Worm (Caenorhabditis elegans) whole organism, L4 larva: ENCODE measurements around the gene T04C12.33.
A peak's percentile ranks its signal among the peaks of the same experiment; 100 is the strongest.

Experiments
- R02D3.7 ChIP-seq: fragments of 150-350 bp; sonication (generic microtip); optimal IDR thresholded peaks from 3 replicates; lab custom pipeline; 2014; ENCODE audit warnings: missing biosample characterization, missing genetic modification characterization
- T20F7.1 ChIP-seq: fragments of 200-800 bp; sonication (Bioruptor generic); optimal IDR thresholded peaks from 2 replicates; lab custom pipeline; 2018; ENCODE audit warnings: mild to moderate bottlenecking, missing genetic modification characterization, missing compliant biosample characterization
- aha-1 ChIP-seq: fragments of 150-350 bp; peaks from one replicate; lab custom pipeline; 2014; ENCODE audit warnings: missing biosample characterization, missing genetic modification characterization
- ceh-20 ChIP-seq: fragments of 200-800 bp; sonication (Bioruptor generic); IDR thresholded peaks from 2 replicates; pipeline ENCODE4 v1.3.6; 2022; ENCODE audit warnings: missing genetic modification reagents, missing genetic modification characterization, missing compliant biosample characterization
- ceh-28 ChIP-seq: fragments of 150-350 bp; optimal IDR thresholded peaks from 2 replicates; lab custom pipeline; 2014; ENCODE audit warnings: missing biosample characterization, missing genetic modification reagents, missing genetic modification characterization
- ceh-82 ChIP-seq: sonication (generic microtip); optimal IDR thresholded peaks from 2 replicates; lab custom pipeline; 2017; ENCODE audit warnings: missing biosample characterization, missing genetic modification characterization
- ctbp-1 ChIP-seq: fragments of 200-800 bp; sonication (Bioruptor generic); IDR thresholded peaks from 2 replicates; pipeline ENCODE4 v1.3.6; 2022; ENCODE audit warnings: missing genetic modification reagents, missing genetic modification characterization, missing compliant biosample characterization
- daf-19 ChIP-seq: fragments of 200-800 bp; sonication (Bioruptor generic); conservative IDR thresholded peaks from 2 replicates; pipeline ENCODE4 v1.3.6; 2022; ENCODE audit warnings: missing genetic modification characterization, missing compliant biosample characterization
- dmd-6 ChIP-seq: fragments of 200-800 bp; sonication (Bioruptor generic); IDR thresholded peaks from 2 replicates; pipeline ENCODE4 v1.3.6; 2022; ENCODE audit warnings: missing genetic modification reagents, missing genetic modification characterization, missing compliant biosample characterization
- dmd-9 ChIP-seq: fragments of 200-800 bp; sonication (Bioruptor generic); IDR thresholded peaks from 2 replicates; pipeline ENCODE4 v1.3.6; 2022; ENCODE audit warnings: missing genetic modification reagents, missing genetic modification characterization, missing compliant biosample characterization
- dve-1 ChIP-seq: sonication (generic microtip); optimal IDR thresholded peaks from 2 replicates; lab custom pipeline; 2017; ENCODE audit warnings: antibody characterized with exemption, mild to moderate bottlenecking, missing genetic modification characterization, missing compliant biosample characterization; ENCODE audit not compliant: insufficient read depth
- egl-43 ChIP-seq: fragments of 200-800 bp; sonication (Bioruptor generic); IDR thresholded peaks from 2 replicates; pipeline ENCODE4 v1.3.6; 2022; ENCODE audit warnings: missing genetic modification reagents, missing genetic modification characterization, missing compliant biosample characterization
- hif-1 ChIP-seq, 2 experiments: sonication (generic microtip); optimal IDR thresholded peaks; 2 replicates each; lab custom pipeline; 2016 to 2017; ENCODE audit warnings: missing compliant biosample characterization in 2 of 2, missing genetic modification characterization in 2 of 2, missing genetic modification reagents in 2 of 2, missing genotype in 2 of 2, mild to moderate bottlenecking in 1 of 2
- hlh-11 ChIP-seq: fragments of 200-800 bp; sonication (Bioruptor generic); optimal IDR thresholded peaks from 2 replicates; lab custom pipeline; 2018; ENCODE audit warnings: mild to moderate bottlenecking, missing genetic modification characterization, missing compliant biosample characterization
- hlh-30 ChIP-seq: sonication (generic microtip); optimal IDR thresholded peaks from 2 replicates; lab custom pipeline; 2017; ENCODE audit warnings: antibody characterized with exemption, mild to moderate bottlenecking, missing genetic modification characterization, missing compliant biosample characterization; ENCODE audit not compliant: insufficient read depth
- hmg-1.1 ChIP-seq: fragments of 200-800 bp; sonication (Bioruptor generic); IDR thresholded peaks from 2 replicates; pipeline ENCODE4 v1.3.6; 2022; ENCODE audit warnings: missing genetic modification reagents, missing genetic modification characterization, missing compliant biosample characterization
- lin-29 ChIP-seq: fragments of 200-800 bp; sonication (Bioruptor generic); IDR thresholded peaks from 2 replicates; pipeline ENCODE4 v1.3.6; 2022; ENCODE audit warnings: missing genetic modification reagents, missing genetic modification characterization, missing compliant biosample characterization
- lin-39 ChIP-seq: fragments of 150-350 bp; optimal IDR thresholded peaks from 2 replicates; lab custom pipeline; 2014; ENCODE audit warnings: missing biosample characterization, missing genetic modification reagents, missing genetic modification characterization
- lir-3 ChIP-seq: sonication (generic microtip); optimal IDR thresholded peaks from 2 replicates; lab custom pipeline; 2016; ENCODE audit warnings: mild to moderate bottlenecking, missing genetic modification characterization, missing compliant biosample characterization
- mdl-1 ChIP-seq, 2 experiments: fragments of 150-350 bp in 1 of 2; sonication (generic microtip) in 1 of 2; optimal IDR thresholded peaks; 2 replicates each; lab custom pipeline; 2014 to 2017; ENCODE audit warnings: missing biosample characterization in 2 of 2, missing genetic modification characterization in 2 of 2
- mep-1 ChIP-seq: fragments of 150-350 bp; sonication (generic microtip); optimal IDR thresholded peaks from 3 replicates; lab custom pipeline; 2014; ENCODE audit warnings: missing biosample characterization, missing genetic modification characterization
- mxl-3 ChIP-seq: fragments of 200-800 bp; sonication (Bioruptor generic); optimal IDR thresholded peaks from 2 replicates; lab custom pipeline; 2018; ENCODE audit warnings: mild to moderate bottlenecking, missing genetic modification characterization, missing compliant biosample characterization
- nhr-28 ChIP-seq: fragments of 150-350 bp; optimal IDR thresholded peaks from 2 replicates; lab custom pipeline; 2014; ENCODE audit warnings: missing biosample characterization, missing genetic modification characterization
- nhr-42 ChIP-seq: fragments of 200-800 bp; sonication (Bioruptor generic); IDR thresholded peaks from 2 replicates; pipeline ENCODE4 v1.3.6; 2022; ENCODE audit warnings: missing genetic modification characterization, missing compliant biosample characterization
- nhr-76 ChIP-seq: fragments of 150-350 bp; optimal IDR thresholded peaks from 2 replicates; lab custom pipeline; 2014; ENCODE audit warnings: missing biosample characterization, missing genetic modification characterization
- nhr-77 ChIP-seq: fragments of 150-350 bp; optimal IDR thresholded peaks from 2 replicates; lab custom pipeline; 2014; ENCODE audit warnings: missing biosample characterization, missing genetic modification characterization
- php-3 ChIP-seq: fragments of 200-800 bp; sonication (Bioruptor generic); IDR thresholded peaks from 2 replicates; pipeline ENCODE4 v1.3.6; 2022; ENCODE audit warnings: missing genetic modification reagents, missing genetic modification characterization, missing compliant biosample characterization
- pqm-1 ChIP-seq: sonication (generic microtip); optimal IDR thresholded peaks from 2 replicates; lab custom pipeline; 2017; ENCODE audit warnings: missing biosample characterization, missing genetic modification characterization
- rbr-2 ChIP-seq: sonication (generic microtip); optimal IDR thresholded peaks from 2 replicates; lab custom pipeline; 2016; ENCODE audit warnings: missing genotype, missing genetic modification characterization, missing compliant biosample characterization
- saeg-2 ChIP-seq: fragments of 200-800 bp; sonication (Bioruptor generic); IDR thresholded peaks from 2 replicates; pipeline ENCODE4 v1.3.6; 2022; ENCODE audit warnings: missing genetic modification reagents, missing genetic modification characterization, missing compliant biosample characterization
- sdz-12 ChIP-seq: fragments of 200-800 bp; sonication (Bioruptor generic); optimal IDR thresholded peaks from 2 replicates; lab custom pipeline; 2018; ENCODE audit warnings: mild to moderate bottlenecking, missing genetic modification characterization, missing compliant biosample characterization
- set-16 ChIP-seq: fragments of 200-800 bp; sonication (Bioruptor generic); IDR thresholded peaks from 2 replicates; pipeline ENCODE4 v1.3.6; 2022; ENCODE audit warnings: missing genetic modification reagents, missing genetic modification characterization, missing compliant biosample characterization
- spr-3 ChIP-seq: fragments of 200-800 bp; sonication (Bioruptor generic); optimal IDR thresholded peaks from 2 replicates; lab custom pipeline; 2018; ENCODE audit warnings: mild to moderate bottlenecking, missing genetic modification characterization, missing compliant biosample characterization
- tag-97 ChIP-seq: fragments of 200-800 bp; sonication (Bioruptor generic); IDR thresholded peaks from 2 replicates; pipeline ENCODE4 v1.3.6; 2022; ENCODE audit warnings: missing genetic modification characterization, missing compliant biosample characterization
- unc-39 ChIP-seq: sonication (generic microtip); optimal IDR thresholded peaks from 2 replicates; lab custom pipeline; 2017; ENCODE audit warnings: missing biosample characterization, missing genetic modification characterization
- unc-62 ChIP-seq, 3 experiments: fragments of 150-350 bp in 1 of 3; sonication (generic microtip); optimal IDR thresholded peaks in 2 of 3; peaks in 1 of 3; 1 replicate in 1 of 3; 2 replicates in 2 of 3; lab custom pipeline; 2014 to 2017; ENCODE audit warnings: missing biosample characterization in 3 of 3, missing genetic modification characterization in 3 of 3, missing genetic modification reagents in 3 of 3, missing genotype in 1 of 3
- vab-7 ChIP-seq: fragments of 200-800 bp; sonication (Bioruptor generic); IDR thresholded peaks from 2 replicates; pipeline ENCODE4 v1.3.6; 2022; ENCODE audit warnings: missing genetic modification reagents, missing genetic modification characterization, missing compliant biosample characterization
- zag-1 ChIP-seq: fragments of 150-350 bp; optimal IDR thresholded peaks from 2 replicates; lab custom pipeline; 2014; ENCODE audit warnings: missing biosample characterization, missing genetic modification characterization
- ztf-7 ChIP-seq: fragments of 150-350 bp; optimal IDR thresholded peaks from 2 replicates; lab custom pipeline; 2014; ENCODE audit warnings: missing biosample characterization, missing genetic modification characterization

Gene T04C12.33

ce11 chrV:11046730-11047129 lies 5.3 kb upstream of the T04C12.33 start, which contains the start of gene dhs-18:
Gene dhs-18, minus strand, starts transcription at chrV:11046833.
- TF ChIP-seq mxl-3 (GFP tag; lab: Kevin White, UChicago) = no peak
- TF ChIP-seq daf-19 = no peak
- TF ChIP-seq ztf-7 (tag; lab: Kevin White, UChicago) = no peak
- peak in 1 of 2 experiments; percentile 53 for TF ChIP-seq mdl-1 (tag; optimal IDR thresholded peaks at IDR 0.05; lab: Kevin White, UChicago)
- peak; percentile 23 for TF ChIP-seq hlh-30
- no peak for TF ChIP-seq dmd-9 (GFP tag; lab: Robert Waterston, UW)
- TF ChIP-seq saeg-2 (GFP tag; lab: Robert Waterston, UW) = no peak
- TF ChIP-seq nhr-28 = peak; percentile 96
- TF ChIP-seq pqm-1 (tag; lab: Kevin White, UChicago) = peak; percentile 42
- peak in 1 of 2 experiments; percentile 66 for TF ChIP-seq unc-62 (GFP tag; optimal IDR thresholded peaks at IDR 0.05 in 1 of 2; lab: Kevin White, UChicago)
- no peak for TF ChIP-seq unc-62 (tag; optimal IDR thresholded peaks at IDR 0.05; lab: Kevin White, UChicago)
- TF ChIP-seq unc-39 = no peak
- TF ChIP-seq hmg-1.1 (GFP tag; lab: Robert Waterston, UW) = no peak
- TF ChIP-seq dmd-6 (GFP tag; lab: Robert Waterston, UW) = peak; percentile 46
- TF ChIP-seq dve-1 = peak; percentile 9
- no peak for TF ChIP-seq vab-7
- no peak for TF ChIP-seq hif-1 (tag; optimal IDR thresholded peaks at IDR 0.05; lab: Kevin White, UChicago)
- TF ChIP-seq T20F7.1 = no peak
- TF ChIP-seq nhr-77 (tag; lab: Kevin White, UChicago) = peak; percentile 67
- no peak for TF ChIP-seq spr-3
- no peak for TF ChIP-seq set-16 (GFP tag; lab: Robert Waterston, UW)
- peak; percentile 11 for TF ChIP-seq hlh-11 (tag; lab: Kevin White, UChicago)
- no peak for TF ChIP-seq ceh-82 (tag; lab: Kevin White, UChicago)
- TF ChIP-seq ceh-28 (tag; lab: Kevin White, UChicago) = no peak
- TF ChIP-seq lin-29 (GFP tag; lab: Robert Waterston, UW) = no peak
- TF ChIP-seq, all 104 proteins: peak for 9

ce11 chrV:11048678-11049077 lies 3.3 kb upstream of the T04C12.33 start, which contains the start of gene srh-74:
Gene srh-74, minus strand, starts transcription at chrV:11048778.
- TF ChIP-seq daf-19 = no peak
- no peak for TF ChIP-seq egl-43
- no peak for TF ChIP-seq hmg-1.1 (GFP tag; lab: Robert Waterston, UW)
- no peak for TF ChIP-seq dmd-6 (GFP tag; lab: Robert Waterston, UW)

ce11 chrV:11053827-11054226 lies 1.8 kb downstream of the T04C12.33 start, which contains the start of gene T04C12.7:
Gene T04C12.7, plus strand, starts transcription at chrV:11054127.
- TF ChIP-seq unc-62 (GFP tag; optimal IDR thresholded peaks at IDR 0.05 in 1 of 2; lab: Kevin White, UChicago) = peak in 1 of 2 experiments; percentile 58
- no peak for TF ChIP-seq unc-62 (tag; optimal IDR thresholded peaks at IDR 0.05; lab: Kevin White, UChicago)
- TF ChIP-seq zag-1 = no peak

- TF ChIP-seq aha-1 (tag; lab: Kevin White, UChicago) (peak; percentile 92), rbr-2 (no peak)
Measured at ce11 chrV:11056484-11056883, 4.5 kb downstream of the T04C12.33 start.

ce11 chrV:11057043-11057442 lies 5.0 kb downstream of the T04C12.33 start, which contains the start of gene srh-75:
Gene srh-75, minus strand, starts transcription at chrV:11057143.
- no peak for TF ChIP-seq hlh-30
- peak in 1 of 2 experiments; percentile 78 for TF ChIP-seq unc-62 (GFP tag; optimal IDR thresholded peaks at IDR 0.05 in 1 of 2; lab: Kevin White, UChicago)
- TF ChIP-seq unc-62 (tag; optimal IDR thresholded peaks at IDR 0.05; lab: Kevin White, UChicago) = no peak

ce11 chrV:11059180-11059579 lies 7.2 kb downstream of the T04C12.33 start, which contains the start of gene T04C12.1:
Gene T04C12.1, minus strand, starts transcription at chrV:11059269.
- TF ChIP-seq saeg-2 (GFP tag; lab: Robert Waterston, UW) = no peak
- TF ChIP-seq lir-3 (tag; lab: Kevin White, UChicago) = no peak
- no peak for TF ChIP-seq dmd-6 (GFP tag; lab: Robert Waterston, UW)
- no peak for TF ChIP-seq mep-1
- TF ChIP-seq R02D3.7 (tag; lab: Kevin White, UChicago) = no peak
- no peak for TF ChIP-seq vab-7
- no peak for TF ChIP-seq nhr-42 (GFP tag; lab: Robert Waterston, UW)
- TF ChIP-seq ctbp-1 (GFP tag; lab: Robert Waterston, UW) = no peak
- no peak for TF ChIP-seq ceh-20 (GFP tag; lab: Robert Waterston, UW)
- no peak for TF ChIP-seq nhr-76
- TF ChIP-seq tag-97 = no peak
- TF ChIP-seq lin-29 (GFP tag; lab: Robert Waterston, UW) = no peak
- TF ChIP-seq php-3 (GFP tag; lab: Robert Waterston, UW) = no peak
- TF ChIP-seq sdz-12 (GFP tag; lab: Kevin White, UChicago) = no peak
- no peak for TF ChIP-seq lin-39 (tag; lab: Kevin White, UChicago)
